Worm (Caenorhabditis elegans): Measurements from ENCODE around the gene inx-1.

inx-1 gene

DNA sequence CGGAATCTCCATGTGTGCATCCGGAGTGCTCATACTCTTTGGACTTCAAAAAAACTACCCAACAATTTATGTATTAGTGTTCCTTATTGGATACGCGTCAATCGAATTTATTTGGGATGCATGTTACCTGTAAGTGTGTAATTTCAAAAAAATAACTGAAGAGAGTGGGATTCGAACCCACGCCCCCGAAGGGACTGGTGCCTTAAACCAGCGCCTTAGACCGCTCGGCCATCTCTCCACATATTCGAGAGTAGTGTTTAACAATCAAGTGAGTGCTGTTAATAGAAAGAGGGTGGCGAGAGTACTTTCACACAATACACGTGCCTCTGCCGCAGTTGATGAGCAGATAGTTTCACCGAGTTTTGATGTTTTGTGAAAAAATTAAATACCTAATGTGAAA is 53.2 kb downstream of the inx-1 start (continued):
- no peak for TF ChIP-seq ztf-28 (GFP tag; IDR thresholded peaks at IDR 0.05)
- TF ChIP-seq aptf-3 (GFP tag; IDR thresholded peaks at IDR 0.05), result 0 out of 2 replicates have a peak, but pooled peaks have one; percentile 49
- TF ChIP-seq B0035.1 (tag; optimal IDR thresholded peaks at IDR 0.05), result peak; percentile 4
- 0 out of 2 replicates have a peak, but pooled peaks have one; percentile 7 for TF ChIP-seq B0019.2 (GFP tag; conservative IDR thresholded peaks at IDR 0.05)
- peak; percentile 85; the same call in 1 of the 2 replicates for TF ChIP-seq ceh-40 (GFP tag; IDR thresholded peaks at IDR 0.05)
- TF ChIP-seq rec-8 (tag; optimal IDR thresholded peaks at IDR 0.05), result peak; percentile 58 to 78
- TF ChIP-seq dpl-1 (GFP tag; optimal IDR thresholded peaks at IDR 0.05), result no peak
- no peak for TF ChIP-seq lir-1 (GFP tag; conservative IDR thresholded peaks at IDR 0.05)
- TF ChIP-seq Y53G8AR.9 (GFP tag; conservative IDR thresholded peaks at IDR 0.05), result peak; percentile 47; the same call in 1 of the 2 replicates
- TF ChIP-seq F23B12.7 (tag; optimal IDR thresholded peaks at IDR 0.05; ENCODE audit: insufficient read depth), result peak; percentile 70
- TF ChIP-seq nhr-90 (tag; optimal IDR thresholded peaks at IDR 0.05), result peak; percentile 82
- TF ChIP-seq bed-2 (GFP tag; IDR thresholded peaks at IDR 0.05), result no peak
- TF ChIP-seq mcd-1 (GFP tag; IDR thresholded peaks at IDR 0.05), result 0 out of 2 replicates have a peak, but pooled peaks have one; percentile 48
- peak; percentile 39; the same call in 1 of the 2 replicates for TF ChIP-seq C06A6.2 (GFP tag; conservative IDR thresholded peaks at IDR 0.05)
- TF ChIP-seq athp-1 (tag; optimal IDR thresholded peaks at IDR 0.05), result no peak
- peak; percentile 85 for TF ChIP-seq pbrm-1 (GFP tag; IDR thresholded peaks at IDR 0.05)
- TF ChIP-seq ztf-22 (GFP tag; optimal IDR thresholded peaks at IDR 0.05), result no peak
- TF ChIP-seq egl-44 (GFP tag; IDR thresholded peaks at IDR 0.05), result 0 out of 2 replicates have a peak, but pooled peaks have one; percentile 72
- TF ChIP-seq T07F8.4 (tag; optimal IDR thresholded peaks at IDR 0.05), result peak; percentile 47
- TF ChIP-seq dpff-1 (tag; optimal IDR thresholded peaks at IDR 0.05), result no peak
- TF ChIP-seq hmg-1.2 (GFP tag; IDR thresholded peaks at IDR 0.05), result peak; percentile 80
- TF ChIP-seq lsl-1 (GFP tag; optimal IDR thresholded peaks at IDR 0.05), result no peak
- TF ChIP-seq ceh-100 (GFP tag; IDR thresholded peaks at IDR 0.05), result peak; percentile 59
- TF ChIP-seq ceh-27 (GFP tag; optimal IDR thresholded peaks at IDR 0.05), result peak; percentile 19
- no peak for TF ChIP-seq mel-28 (tag; optimal IDR thresholded peaks at IDR 0.05; ENCODE audit: borderline replicate concordance)
- TF ChIP-seq madf-3 (GFP tag; IDR thresholded peaks at IDR 0.05), result 0 out of 2 replicates have a peak, but pooled peaks have one; percentile 58
- TF ChIP-seq ZK185.1 (tag; optimal IDR thresholded peaks at IDR 0.05; ENCODE audit: poor library complexity, severe bottlenecking), result peak; percentile 80
- TF ChIP-seq lin-40 (tag; optimal IDR thresholded peaks at IDR 0.05), result peak; percentile 68
- peak; percentile 88 for TF ChIP-seq him-1 (tag; optimal IDR thresholded peaks at IDR 0.05)
- TF ChIP-seq ccch-3 (GFP tag; optimal IDR thresholded peaks at IDR 0.05), result no peak
- TF ChIP-seq snpc-1.1 (tag; optimal IDR thresholded peaks at IDR 0.05; ENCODE audit: insufficient read depth), result peak; percentile 1
- 0 out of 2 replicates have a peak, but pooled peaks have one; percentile 56 for TF ChIP-seq attf-6 (GFP tag; IDR thresholded peaks at IDR 0.05)
- TF ChIP-seq die-1 (tag; optimal IDR thresholded peaks at IDR 0.05), result peak; percentile 88
- peak; percentile 72 for TF ChIP-seq mxl-1 (tag; optimal IDR thresholded peaks at IDR 0.05)
- TF ChIP-seq mes-4 (tag; optimal IDR thresholded peaks at IDR 0.05), result peak; percentile 64
- TF ChIP-seq F55B11.4 (tag; optimal IDR thresholded peaks at IDR 0.05; ENCODE audit: borderline replicate concordance, insufficient read depth), result no peak
- 0 out of 2 replicates have a peak, but pooled peaks have one; percentile 67 for TF ChIP-seq ztf-25 (GFP tag; IDR thresholded peaks at IDR 0.05)
- TF ChIP-seq C17E4.6 (GFP tag; IDR thresholded peaks at IDR 0.05), result no peak
- TF ChIP-seq nhr-80 (tag; optimal IDR thresholded peaks at IDR 0.05), result peak; percentile 36
- TF ChIP-seq sptf-2 (GFP tag; optimal IDR thresholded peaks at IDR 0.05), result peak; percentile 37
- TF ChIP-seq hlh-26 (GFP tag; conservative IDR thresholded peaks at IDR 0.05), result no peak
- no peak for TF ChIP-seq nfya-1 (tag; optimal IDR thresholded peaks at IDR 0.05; ENCODE audit: borderline replicate concordance, insufficient read depth)
- no peak for TF ChIP-seq aptf-2 (GFP tag; conservative IDR thresholded peaks at IDR 0.05)
- no peak for TF ChIP-seq F10E7.11 (tag; optimal IDR thresholded peaks at IDR 0.05)
- no peak for TF ChIP-seq tbx-9 (tag; optimal IDR thresholded peaks at IDR 0.05; ENCODE audit: borderline replicate concordance)
- no peak for TF ChIP-seq ceh-58 (GFP tag; IDR thresholded peaks at IDR 0.05)
- TF ChIP-seq tbp1 (GFP tag; optimal IDR thresholded peaks at IDR 0.05), result peak; percentile 95
